Fruit fly (Drosophila melanogaster) whole organism, wandering third instar larva: ENCODE results near the gene Acat1.

Experiments
- CG32264 ChIP-seq: fragments of 200-800 bp; sonication (Bioruptor generic); optimal IDR thresholded peaks from 2 replicates; lab custom pipeline; 2016; ENCODE audit warnings: missing biosample characterization, missing genetic modification characterization
- CG9705 ChIP-seq: fragments of 200-800 bp; sonication (Bioruptor generic); optimal IDR thresholded peaks from 2 replicates; lab custom pipeline; 2018; ENCODE audit warnings: missing biosample characterization, mild to moderate bottlenecking, missing genetic modification characterization
- Mio ChIP-seq: sonication (Bioruptor generic); optimal IDR thresholded peaks from 2 replicates; lab custom pipeline; 2016; ENCODE audit warnings: missing biosample characterization, missing genetic modification characterization
- Myc ChIP-seq: fragments of >200 bp; optimal IDR thresholded peaks from 2 replicates; lab custom pipeline; 2017
- Rel ChIP-seq, 2 experiments: fragments of 200-800 bp; sonication (Bioruptor generic) in 1 of 2; optimal IDR thresholded peaks; 2 replicates in 1 of 2; 3 replicates in 1 of 2; lab custom pipeline; 2016 to 2019; ENCODE audit warnings: mild to moderate bottlenecking in 2 of 2, missing biosample characterization in 2 of 2, missing genetic modification characterization in 2 of 2, moderate library complexity in 1 of 2
- lola ChIP-seq: fragments of >200 bp; optimal IDR thresholded peaks from 2 replicates; lab custom pipeline; 2017; ENCODE audit warnings: missing biosample characterization, missing genetic modification characterization
- pan ChIP-seq: fragments of >200 bp; optimal IDR thresholded peaks from 2 replicates; lab custom pipeline; 2017
- psq ChIP-seq: fragments of 200-800 bp; sonication (Bioruptor generic); optimal IDR thresholded peaks from 3 replicates; lab custom pipeline; 2017; ENCODE audit warnings: missing biosample characterization, mild to moderate bottlenecking, missing genetic modification characterization, moderate library complexity
- sv ChIP-seq: fragments of 200-800 bp; sonication (Bioruptor generic); optimal IDR thresholded peaks from 3 replicates; lab custom pipeline; 2016; ENCODE audit warnings: missing biosample characterization, missing genetic modification characterization
- usp ChIP-seq: fragments of >200 bp; optimal IDR thresholded peaks from 2 replicates; lab custom pipeline; 2017; ENCODE audit warnings: missing biosample characterization, missing genetic modification characterization

DNA sequence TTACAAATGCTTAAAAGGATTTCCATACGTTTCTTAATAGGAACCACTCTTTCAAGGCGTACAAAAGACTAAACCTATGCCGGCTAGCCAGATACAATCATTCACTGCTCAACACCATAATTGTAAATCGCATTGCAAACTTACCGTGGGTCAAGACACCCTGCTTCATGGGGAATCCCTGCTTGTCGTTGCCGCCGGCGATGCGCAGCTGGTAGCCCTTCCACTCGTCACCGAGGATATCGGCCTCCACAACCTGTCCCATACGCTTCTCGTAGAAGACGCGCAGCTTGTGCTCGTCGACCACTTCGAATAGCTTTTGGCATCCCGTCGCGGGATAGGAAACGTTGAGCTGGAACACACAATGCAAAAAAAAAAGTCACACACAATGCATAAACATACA, 12.1 kb upstream of the Acat1 start:
- TF ChIP-seq lola (GFP tag; lab: Kevin White, UChicago) (no peak), psq (GFP tag; lab: Kevin White, UChicago) (no peak), Rel (GFP tag; optimal IDR thresholded peaks at IDR 0.05; lab: Kevin White, UChicago) (no peak), Rel (tag; optimal IDR thresholded peaks at IDR 0.05; lab: Kevin White, UChicago) (peak; percentile 88), usp (GFP tag; lab: Kevin White, UChicago) (no peak), CG32264 (no peak), Mio (GFP tag; lab: Kevin White, UChicago) (no peak), Myc (no peak), pan (lab: Kevin White, UChicago) (no peak), sv (GFP tag; lab: Kevin White, UChicago) (no peak), CG9705 (GFP tag; lab: Kevin White, UChicago) (no peak)
